Worm (Caenorhabditis elegans): ENCODE data around the gene thoc-2.

Gene thoc-2

DNA sequence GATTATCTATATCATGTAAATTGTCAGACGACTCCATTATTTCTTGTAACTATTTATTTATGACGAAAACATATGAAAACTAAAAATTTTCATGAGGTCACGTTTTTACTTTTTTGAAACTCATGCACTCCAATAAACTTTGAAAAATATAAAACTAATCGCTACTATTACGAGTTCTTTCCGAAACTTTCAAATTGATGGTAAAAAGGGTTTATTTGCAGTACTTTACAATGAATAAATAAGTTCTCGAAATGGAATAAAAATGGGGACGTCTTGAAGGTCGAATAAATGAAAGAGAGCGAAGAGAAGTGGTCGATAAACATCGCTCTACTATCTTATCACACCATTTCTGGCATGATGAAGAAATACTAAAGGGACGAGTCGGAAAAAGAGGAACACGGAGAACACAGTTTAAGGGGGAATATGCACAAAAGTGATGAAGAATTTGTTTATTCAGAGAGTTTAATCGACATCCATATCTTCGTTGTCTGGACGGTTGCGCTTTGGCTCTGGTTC lies 27.9 kb upstream of the thoc-2 start, which contains the start of gene let-767:
let-767 (minus strand) TSS at position 51 of the 516 bp plus-strand sequence.
- TF ChIP-seq T26A8.4 (GFP tag; IDR thresholded peaks at IDR 0.05) = no peak
- TF ChIP-seq dmd-6 (GFP tag; IDR thresholded peaks at IDR 0.05) = peak; percentile 7; the same call in 1 of the 2 replicates
- no peak for TF ChIP-seq daf-12 (tag; optimal IDR thresholded peaks at IDR 0.05)
- peak; percentile 70 for TF ChIP-seq pqm-1 (tag; optimal IDR thresholded peaks at IDR 0.05)
- TF ChIP-seq nhr-28 (tag; optimal IDR thresholded peaks at IDR 0.05) = peak; percentile 41
- TF ChIP-seq daf-16 (GFP tag; optimal IDR thresholded peaks at IDR 0.05) = no peak
- peak; percentile 68 for TF ChIP-seq daf-16 (tag; optimal IDR thresholded peaks at IDR 0.05)
- TF ChIP-seq hlh-11 (tag; optimal IDR thresholded peaks at IDR 0.05) = peak; percentile 28
- peak; percentile 21 for TF ChIP-seq mep-1 (tag; optimal IDR thresholded peaks at IDR 0.05)
- TF ChIP-seq lin-13 (GFP tag; optimal IDR thresholded peaks at IDR 0.05) = peak; percentile 47

DNA sequence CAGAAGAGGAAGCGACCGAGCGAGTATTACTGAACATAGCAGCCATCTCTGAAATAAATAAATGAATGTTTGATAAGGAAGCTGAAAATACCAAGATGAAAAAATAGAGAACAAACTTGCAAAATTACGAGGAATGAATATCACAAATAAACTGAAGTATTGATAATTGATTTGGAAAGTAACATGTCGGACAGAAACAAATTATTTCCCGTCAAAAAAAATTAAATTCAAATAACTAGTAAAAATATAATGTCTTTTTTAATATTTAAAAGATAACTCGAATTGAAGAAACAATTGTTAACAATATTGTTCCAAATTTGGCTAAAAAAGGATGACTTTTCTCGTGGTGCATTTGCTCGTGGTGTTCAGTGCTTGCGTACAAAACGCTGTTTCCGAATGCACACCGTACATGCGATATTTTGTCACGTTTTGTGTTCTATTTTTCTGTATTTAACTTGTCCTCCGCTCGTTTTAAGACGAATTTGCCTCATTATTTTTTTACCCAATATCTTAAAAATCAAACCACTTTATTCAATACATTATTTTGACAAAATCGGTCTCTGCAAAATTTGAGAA lies 25.9 kb upstream of the thoc-2 start, which contains the start of gene rpn-13:
rpn-13 (minus strand) TSS at position 51 of the 576 bp plus-strand sequence.
- TF ChIP-seq daf-8 (GFP tag; IDR thresholded peaks at IDR 0.05) = no peak
- no peak for TF ChIP-seq ces-1 (GFP tag; optimal IDR thresholded peaks at IDR 0.05)
- TF ChIP-seq lin-38 (GFP tag; IDR thresholded peaks at IDR 0.05) = no peak
- no peak for TF ChIP-seq ceh-20 (GFP tag; IDR thresholded peaks at IDR 0.05)
- no peak for TF ChIP-seq ceh-32 (tag; optimal IDR thresholded peaks at IDR 0.05; ENCODE audit: poor library complexity)
- no peak for TF ChIP-seq nhr-237 (tag; optimal IDR thresholded peaks at IDR 0.05)
- no peak for TF ChIP-seq nhr-111 (GFP tag; optimal IDR thresholded peaks at IDR 0.05)
- no peak for TF ChIP-seq lin-39 (tag; optimal IDR thresholded peaks at IDR 0.05)
- TF ChIP-seq Y5F2A.4 (GFP tag; optimal IDR thresholded peaks at IDR 0.05) = no peak
- no peak for TF ChIP-seq mxl-3 (GFP tag; optimal IDR thresholded peaks at IDR 0.05)
- peak; percentile 51 for TF ChIP-seq dpl-1 (GFP tag; optimal IDR thresholded peaks at IDR 0.05)
- no peak for TF ChIP-seq set-16 (GFP tag; IDR thresholded peaks at IDR 0.05)
- TF ChIP-seq ZK546.5 (tag; optimal IDR thresholded peaks at IDR 0.05) = no peak
- no peak for TF ChIP-seq Y75B8A.6 (GFP tag; IDR thresholded peaks at IDR 0.05)
- TF ChIP-seq dmd-6 (GFP tag; IDR thresholded peaks at IDR 0.05) = no peak
- no peak for TF ChIP-seq F37D6.2 (tag; optimal IDR thresholded peaks at IDR 0.05)
- TF ChIP-seq lir-3 (tag; optimal IDR thresholded peaks at IDR 0.05) = no peak
- no peak for TF ChIP-seq gei-8 (GFP tag; optimal IDR thresholded peaks at IDR 0.05)
- no peak for TF ChIP-seq aha-1 (tag)
- TF ChIP-seq nhr-42 (GFP tag; IDR thresholded peaks at IDR 0.05) = no peak
- no peak for TF ChIP-seq nhr-10 (tag; optimal IDR thresholded peaks at IDR 0.05)
- no peak for TF ChIP-seq nhr-48 (tag; optimal IDR thresholded peaks at IDR 0.05)
- TF ChIP-seq ceh-82 (tag; optimal IDR thresholded peaks at IDR 0.05) = no peak
- TF ChIP-seq F26F4.8 (GFP tag; conservative IDR thresholded peaks at IDR 0.05) = no peak
- no peak for TF ChIP-seq ceh-62 (tag; optimal IDR thresholded peaks at IDR 0.05)
- TF ChIP-seq unc-62 (GFP tag; optimal IDR thresholded peaks at IDR 0.05 in 1 of 2) = peak in 1 of 2 experiments; percentile 94
- no peak for TF ChIP-seq unc-62 (tag; optimal IDR thresholded peaks at IDR 0.05)
- TF ChIP-seq madf-9 (GFP tag; conservative IDR thresholded peaks at IDR 0.05) = no peak
- TF ChIP-seq ztf-7 (tag; optimal IDR thresholded peaks at IDR 0.05) = no peak
- no peak for TF ChIP-seq tag-97 (GFP tag; IDR thresholded peaks at IDR 0.05)
- TF ChIP-seq R02D3.7 (tag; optimal IDR thresholded peaks at IDR 0.05) = no peak
- TF ChIP-seq snpc-4 (tag; optimal IDR thresholded peaks at IDR 0.05) = no peak
- peak; percentile 52 for TF ChIP-seq hmg-1.1 (GFP tag; IDR thresholded peaks at IDR 0.05)
- TF ChIP-seq lin-13 (GFP tag; optimal IDR thresholded peaks at IDR 0.05) = no peak
- peak; percentile 54 for TF ChIP-seq nhr-6 (tag; optimal IDR thresholded peaks at IDR 0.05)
- TF ChIP-seq jun-1 (tag; optimal IDR thresholded peaks at IDR 0.05) = no peak
- no peak for TF ChIP-seq mxl-2 (GFP tag; conservative IDR thresholded peaks at IDR 0.05)
- no peak for TF ChIP-seq duxl-1 (tag; optimal IDR thresholded peaks at IDR 0.05; ENCODE audit: poor library complexity)
- TF ChIP-seq daf-12 (tag; optimal IDR thresholded peaks at IDR 0.05) = no peak
- no peak for TF ChIP-seq arid-1 (GFP tag; conservative IDR thresholded peaks at IDR 0.05)
- TF ChIP-seq pqm-1 (tag; optimal IDR thresholded peaks at IDR 0.05) = no peak
- TF ChIP-seq zip-2 (tag; optimal IDR thresholded peaks at IDR 0.05) = no peak
- no peak for TF ChIP-seq daf-16 (GFP tag; optimal IDR thresholded peaks at IDR 0.05)
- peak; percentile 49 for TF ChIP-seq daf-16 (tag; optimal IDR thresholded peaks at IDR 0.05)
- peak; percentile 5 for TF ChIP-seq nhr-28 (tag; optimal IDR thresholded peaks at IDR 0.05)
- TF ChIP-seq unc-130 (GFP tag; optimal IDR thresholded peaks at IDR 0.05) = no peak
- no peak for TF ChIP-seq ceh-44 (GFP tag; IDR thresholded peaks at IDR 0.05)

Measured in whole organism, L4 larva.